Worm (Caenorhabditis elegans) whole organism, midembryonic: ENCODE results near the gene K03B4.8.

Experiments used
- T22C8.4 ChIP-seq: fragments of 200-800 bp; sonication (Bioruptor generic); IDR thresholded peaks from 2 replicates; pipeline ENCODE4 v1.3.6; 2022; ENCODE audit warnings: missing genetic modification characterization, missing compliant biosample characterization
- cog-1 ChIP-seq: sonication (generic microtip); optimal IDR thresholded peaks from 2 replicates; lab custom pipeline; 2016; ENCODE audit warnings: missing genetic modification characterization, missing compliant biosample characterization
- flt-1 ChIP-seq: fragments of 200-800 bp; sonication (Bioruptor generic); IDR thresholded peaks from 2 replicates; pipeline ENCODE4 v1.3.6; 2022; ENCODE audit warnings: missing genetic modification characterization, missing compliant biosample characterization
- med-1 ChIP-seq: sonication (generic microtip); optimal IDR thresholded peaks from 2 replicates; lab custom pipeline; 2017; ENCODE audit warnings: missing genetic modification characterization, mild to moderate bottlenecking, missing compliant biosample characterization, antibody characterized with exemption, missing genetic modification reagents; ENCODE audit not compliant: insufficient read depth
- ref-1 ChIP-seq: fragments of 200-800 bp; sonication (Bioruptor generic); conservative IDR thresholded peaks from 2 replicates; pipeline ENCODE4 v1.3.6; 2022; ENCODE audit warnings: missing genetic modification reagents, missing genetic modification characterization, missing compliant biosample characterization
- tab-1 ChIP-seq: fragments of 200-800 bp; sonication (Bioruptor generic); IDR thresholded peaks from 2 replicates; pipeline ENCODE4 v1.3.6; 2022; ENCODE audit warnings: missing genetic modification characterization, missing compliant biosample characterization
- ztf-23 ChIP-seq: fragments of 200-800 bp; sonication (Bioruptor generic); IDR thresholded peaks from 2 replicates; pipeline ENCODE4 v1.3.6; 2022; ENCODE audit warnings: missing genetic modification reagents, missing genetic modification characterization, missing compliant biosample characterization
- ztf-29 ChIP-seq: fragments of 200-800 bp; sonication (Bioruptor generic); IDR thresholded peaks from 2 replicates; pipeline ENCODE4 v1.3.6; 2022; ENCODE audit warnings: missing genetic modification reagents, missing genetic modification characterization, missing compliant biosample characterization

DNA sequence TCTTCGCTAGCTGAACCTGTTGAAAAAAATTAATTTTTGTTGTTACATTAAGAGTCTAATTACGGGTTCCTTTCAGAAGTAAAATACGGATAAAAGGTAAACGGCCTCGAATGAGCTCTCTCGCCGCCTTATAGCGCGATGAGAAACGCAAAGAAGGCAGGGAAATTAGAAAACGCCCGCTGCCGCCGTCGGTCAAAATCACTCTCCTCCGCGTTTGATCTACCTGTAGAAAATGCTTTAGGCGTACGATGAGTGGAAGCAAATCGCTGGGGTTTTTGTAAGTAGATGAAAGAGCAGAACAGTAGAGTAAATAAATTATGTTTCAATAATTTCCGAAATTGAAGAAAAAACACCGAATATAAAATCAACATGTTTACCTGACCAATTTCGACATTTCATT is 37.3 kb downstream of the K03B4.8 start:
- TF ChIP-seq T22C8.4 (GFP tag; lab: Robert Waterston, UW) (no peak), flt-1 (GFP tag; lab: Robert Waterston, UW) (no peak), ztf-23 (GFP tag; lab: Robert Waterston, UW) (no peak), med-1 (GFP tag; lab: Kevin White, UChicago) (no peak), ref-1 (GFP tag; lab: Robert Waterston, UW) (no peak), cog-1 (no peak), tab-1 (GFP tag; lab: Robert Waterston, UW) (no peak), ztf-29 (GFP tag; lab: Robert Waterston, UW) (no peak)
